Fruit fly (Drosophila melanogaster): ENCODE measurements around the gene PH4alphaNE1.
A peak's percentile ranks its signal among the peaks of the same experiment; 100 is the strongest.

Gene PH4alphaNE1

DNA sequence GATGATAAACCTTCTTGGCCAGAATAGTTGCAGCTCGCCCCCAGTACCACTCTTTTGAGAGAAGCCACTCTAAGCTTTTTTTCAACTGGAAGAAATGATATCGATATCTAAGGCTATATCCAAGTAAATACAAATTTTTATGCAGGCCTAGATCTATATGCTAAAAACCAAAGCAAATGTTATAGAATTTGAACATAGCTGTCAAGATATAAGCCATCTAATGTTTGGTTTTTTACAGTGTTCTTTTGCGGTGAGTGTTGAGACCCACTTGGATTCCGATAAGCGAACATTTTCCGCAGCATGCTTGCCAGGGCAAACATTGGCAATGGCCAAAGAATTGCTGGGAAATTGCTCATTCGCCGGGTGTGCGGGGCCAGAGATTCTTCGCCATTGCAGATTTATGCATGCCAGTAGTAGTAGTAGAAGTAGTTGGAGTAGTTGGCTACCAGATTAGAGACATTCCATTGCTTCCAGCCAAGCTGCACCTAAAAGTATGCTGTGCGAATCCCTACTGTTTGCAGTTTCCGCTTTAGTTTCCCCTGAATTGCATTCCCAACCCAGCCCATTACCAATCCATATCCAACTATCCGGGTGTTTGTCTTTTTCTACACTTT lies 28.7 kb upstream of the PH4alphaNE1 start:
- TF ChIP-seq sens (GFP tag) (peak; percentile 56), Med (GFP tag) (peak; percentile 52), ci (GFP tag; IDR thresholded peaks at IDR 0.05) (0 out of 3 replicates have a peak, but pooled peaks have one; percentile 28), prd (optimal IDR thresholded peaks at IDR 0.05) (no peak), prd (GFP tag; IDR thresholded peaks at IDR 0.05) (no peak), CG6254 (GFP tag; optimal IDR thresholded peaks at IDR 0.05) (no peak), CG8478 (optimal IDR thresholded peaks at IDR 0.05) (peak; percentile 24), CG7963 (GFP tag; IDR thresholded peaks at IDR 0.05; ENCODE audit: partially characterized antibody) (no peak)

DNA sequence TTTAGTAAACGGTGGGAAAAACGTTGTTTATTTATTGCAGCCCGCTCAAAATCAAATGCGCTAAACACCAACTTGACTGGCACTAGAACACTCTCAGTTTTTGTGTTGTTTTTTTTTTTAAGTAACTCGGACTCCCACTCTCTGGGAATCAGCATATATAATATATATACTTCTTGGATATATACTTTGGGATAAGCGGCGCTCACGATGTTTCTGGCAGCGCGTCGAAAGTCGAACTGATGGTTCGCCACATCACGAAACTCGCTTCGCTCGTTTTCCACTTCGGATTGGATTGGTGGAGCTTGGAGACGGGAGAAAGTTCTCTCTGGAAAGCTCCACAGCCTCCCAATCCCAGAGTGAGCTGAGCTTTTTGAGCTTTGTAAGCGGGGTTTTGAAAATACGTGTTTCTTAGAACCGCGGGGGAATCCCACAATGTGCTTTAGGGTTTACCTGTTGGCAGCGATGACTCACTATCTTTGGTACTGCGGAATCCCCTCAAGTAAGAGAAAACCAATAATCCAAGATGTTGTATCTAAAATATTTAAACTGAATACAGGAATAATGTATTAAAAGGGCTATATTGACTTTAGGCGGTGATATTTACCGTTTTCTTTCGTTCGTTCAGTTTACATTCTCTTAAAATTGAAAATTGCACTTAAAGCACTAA lies 26.8 kb upstream of the PH4alphaNE1 start, which contains the start of gene jdp:
Gene jdp (minus strand): TSS at position 239 of the 667 bp plus-strand sequence.
- TF ChIP-seq CG6813 (GFP tag; optimal IDR thresholded peaks at IDR 0.05), result no peak
- no peak for TF ChIP-seq Ets97D (GFP tag; optimal IDR thresholded peaks at IDR 0.05)
- TF ChIP-seq cato (GFP tag; optimal IDR thresholded peaks at IDR 0.05; ENCODE audit: borderline replicate concordance), result no peak
- peak; percentile 31; the same call in 1 of the 2 replicates for TF ChIP-seq tna (GFP tag; IDR thresholded peaks at IDR 0.05; ENCODE audit: partially characterized antibody)
- no peak for TF ChIP-seq en (GFP tag; optimal IDR thresholded peaks at IDR 0.05)
- TF ChIP-seq sd (tag; optimal IDR thresholded peaks at IDR 0.05), result peak; percentile 43
- peak; percentile 95 for TF ChIP-seq Blimp-1 (GFP tag; optimal IDR thresholded peaks at IDR 0.05)
- TF ChIP-seq CG13296 (GFP tag; optimal IDR thresholded peaks at IDR 0.05), result peak; percentile 3
- TF ChIP-seq Drgx (GFP tag; IDR thresholded peaks at IDR 0.05), result peak; percentile 54
- peak; percentile 98 for TF ChIP-seq Deaf1 (tag; optimal IDR thresholded peaks at IDR 0.05)
- TF ChIP-seq D19B (GFP tag; optimal IDR thresholded peaks at IDR 0.05), result no peak
- TF ChIP-seq Atf3 (GFP tag; optimal IDR thresholded peaks at IDR 0.05), result no peak
- TF ChIP-seq jumu (GFP tag; optimal IDR thresholded peaks at IDR 0.05), result no peak
- no peak for TF ChIP-seq CG14014 (GFP tag; IDR thresholded peaks at IDR 0.05)
- peak; percentile 25; the same call in 1 of the 3 replicates for TF ChIP-seq Dbx (GFP tag; IDR thresholded peaks at IDR 0.05)
- TF ChIP-seq zen2 (GFP tag; IDR thresholded peaks at IDR 0.05; ENCODE audit: partially characterized antibody), result peak; percentile 9; the same call in 1 of the 3 replicates
- no peak for TF ChIP-seq CG17568 (GFP tag; optimal IDR thresholded peaks at IDR 0.05)
- peak; percentile 41 for TF ChIP-seq nom (GFP tag; optimal IDR thresholded peaks at IDR 0.05)
- TF ChIP-seq BtbVII (GFP tag; optimal IDR thresholded peaks at IDR 0.05), result peak; percentile 33
- TF ChIP-seq Myb (GFP tag; optimal IDR thresholded peaks at IDR 0.05), result peak; percentile 36
- peak; percentile 25; the same call in 1 of the 3 replicates for TF ChIP-seq ci (GFP tag; IDR thresholded peaks at IDR 0.05)
- TF ChIP-seq CG30431 (GFP tag; optimal IDR thresholded peaks at IDR 0.05), result no peak
- TF ChIP-seq CG13287 (GFP tag; IDR thresholded peaks at IDR 0.05; ENCODE audit: partially characterized antibody), result peak; percentile 20; the same call in 1 of the 2 replicates
- no peak for TF ChIP-seq crol (GFP tag; IDR thresholded peaks at IDR 0.05)
- peak; percentile 42 for TF ChIP-seq CG34376 (GFP tag; optimal IDR thresholded peaks at IDR 0.05)
- TF ChIP-seq CG8924 (tag; optimal IDR thresholded peaks at IDR 0.05), result peak; percentile 5
- TF ChIP-seq CG12769 (tag; optimal IDR thresholded peaks at IDR 0.05), result peak; percentile 86
- peak; percentile 2 for TF ChIP-seq mirr (GFP tag; optimal IDR thresholded peaks at IDR 0.05)
- TF ChIP-seq Nf-YC (tag; optimal IDR thresholded peaks at IDR 0.05), result peak; percentile 65
- peak; percentile 29; the same call in 1 of the 2 replicates for TF ChIP-seq vvl (GFP tag; IDR thresholded peaks at IDR 0.05)
- TF ChIP-seq kay (GFP tag; optimal IDR thresholded peaks at IDR 0.05), result peak; percentile 72
- TF ChIP-seq abd-A (tag; optimal IDR thresholded peaks at IDR 0.05), result peak; percentile 55
- TF ChIP-seq Sin3A (optimal IDR thresholded peaks at IDR 0.05), result no peak
- TF ChIP-seq Ravus (GFP tag; IDR thresholded peaks at IDR 0.05), result no peak
- peak in 1 of 2 experiments; percentile 8 for TF ChIP-seq Eip74EF (GFP tag; optimal IDR thresholded peaks at IDR 0.05)
- TF ChIP-seq ATbp (GFP tag; optimal IDR thresholded peaks at IDR 0.05), result peak; percentile 21
- peak; percentile 85 for TF ChIP-seq Jarid2 (GFP tag; optimal IDR thresholded peaks at IDR 0.05)
- peak; percentile 17 for TF ChIP-seq CG10543 (GFP tag; optimal IDR thresholded peaks at IDR 0.05)
- no peak for TF ChIP-seq CG12219 (GFP tag; optimal IDR thresholded peaks at IDR 0.05)
- TF ChIP-seq br (optimal IDR thresholded peaks at IDR 0.05), result no peak
